Fruit fly (Drosophila melanogaster): ENCODE measurements around the gene CG44362.

Gene CG44362

DNA sequence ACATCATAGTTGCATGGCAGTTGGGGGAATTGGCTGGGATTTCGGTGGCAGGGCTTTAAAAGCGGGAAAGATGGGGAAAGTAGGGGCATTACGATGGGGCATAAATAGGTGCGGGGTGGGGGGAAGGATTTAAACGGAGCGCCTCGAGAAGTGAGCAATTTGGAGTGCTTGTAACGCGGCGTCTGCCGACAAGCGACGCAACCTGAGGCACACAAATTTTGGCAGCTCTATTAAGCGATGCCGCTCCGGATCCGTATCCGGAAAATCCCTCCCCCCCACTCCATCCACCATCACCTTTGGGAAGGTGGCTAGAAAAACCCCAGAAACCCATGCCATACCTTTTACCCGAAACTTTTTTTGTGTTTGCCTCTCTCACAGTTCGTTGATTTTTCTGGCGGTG, 37.7 kb upstream of the CG44362 start:
- TF ChIP-seq CG6163 (GFP tag; IDR thresholded peaks at IDR 0.05) = peak; percentile 73; the same call in 2 of the 3 replicates
- TF ChIP-seq Sox15 (GFP tag; optimal IDR thresholded peaks at IDR 0.05) = no peak
- TF ChIP-seq CG6792 (GFP tag; optimal IDR thresholded peaks at IDR 0.05) = no peak

DNA sequence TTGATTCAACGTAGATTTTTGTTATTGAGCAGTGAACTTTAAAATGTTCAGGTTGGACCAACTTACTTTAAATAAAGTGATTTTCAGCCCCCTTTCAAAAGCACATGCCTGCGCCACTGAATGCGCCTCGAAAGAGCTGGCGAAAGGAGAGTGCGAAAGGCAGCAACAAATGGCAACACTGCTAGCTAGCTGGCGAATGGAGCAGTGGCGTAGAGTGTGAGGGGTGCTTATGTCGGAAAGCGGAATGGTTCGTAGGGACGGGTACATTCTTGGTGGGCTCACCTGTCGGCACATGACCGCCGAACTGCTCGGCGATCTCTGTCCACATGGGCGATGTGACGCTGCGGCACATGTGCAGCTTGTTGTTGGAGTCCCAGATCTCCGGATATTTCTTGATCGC, 33.0 kb upstream of the CG44362 start:
- peak; percentile 47 for TF ChIP-seq Blimp-1 (GFP tag; optimal IDR thresholded peaks at IDR 0.05)
- TF ChIP-seq svp (GFP tag) = peak; percentile 91
- TF ChIP-seq CG10631 (GFP tag; optimal IDR thresholded peaks at IDR 0.05) = peak; percentile 84
- peak; percentile 93 for TF ChIP-seq CG3919 (GFP tag; optimal IDR thresholded peaks at IDR 0.05)
- peak; percentile 86 for TF ChIP-seq cyc (GFP tag; optimal IDR thresholded peaks at IDR 0.05)
- peak; percentile 73 for TF ChIP-seq dsx (GFP tag; optimal IDR thresholded peaks at IDR 0.05; ENCODE audit: poor library complexity, severe bottlenecking)
- peak; percentile 83 for TF ChIP-seq CG6792 (GFP tag; optimal IDR thresholded peaks at IDR 0.05)
- TF ChIP-seq acj6 (GFP tag; optimal IDR thresholded peaks at IDR 0.05) = peak; percentile 84
- TF ChIP-seq achi (GFP tag; optimal IDR thresholded peaks at IDR 0.05) = peak; percentile 84
- TF ChIP-seq OdsH (GFP tag; optimal IDR thresholded peaks at IDR 0.05) = peak; percentile 88
- TF ChIP-seq spab (GFP tag; optimal IDR thresholded peaks at IDR 0.05) = peak; percentile 85
- TF ChIP-seq CG3032 (tag; optimal IDR thresholded peaks at IDR 0.05) = peak; percentile 85
- peak; percentile 97 for TF ChIP-seq CG6163 (GFP tag; IDR thresholded peaks at IDR 0.05)
- TF ChIP-seq fd59A (GFP tag; optimal IDR thresholded peaks at IDR 0.05) = peak; percentile 82
- peak; percentile 91 for TF ChIP-seq pdm3 (GFP tag; optimal IDR thresholded peaks at IDR 0.05)
- TF ChIP-seq Hr38 (GFP tag; optimal IDR thresholded peaks at IDR 0.05) = peak; percentile 52
- TF ChIP-seq Met (GFP tag; optimal IDR thresholded peaks at IDR 0.05) = peak; percentile 84
- peak; percentile 55 to 74 for TF ChIP-seq ss (GFP tag; optimal IDR thresholded peaks at IDR 0.05)
- TF ChIP-seq CG9139 (GFP tag; optimal IDR thresholded peaks at IDR 0.05) = peak; percentile 66
- peak; percentile 81 for TF ChIP-seq Ets96B (tag; optimal IDR thresholded peaks at IDR 0.05)
- peak; percentile 89 for TF ChIP-seq CG10669 (GFP tag; optimal IDR thresholded peaks at IDR 0.05)
- TF ChIP-seq CG4318 (GFP tag; optimal IDR thresholded peaks at IDR 0.05) = peak; percentile 88
- TF ChIP-seq vri (GFP tag; optimal IDR thresholded peaks at IDR 0.05) = peak; percentile 65
- TF ChIP-seq CG11902 (GFP tag; optimal IDR thresholded peaks at IDR 0.05) = peak; percentile 82
- peak; percentile 83 for TF ChIP-seq Sox15 (GFP tag; optimal IDR thresholded peaks at IDR 0.05)
- no peak for TF ChIP-seq CG6854 (GFP tag; optimal IDR thresholded peaks at IDR 0.05)
- peak; percentile 80 for TF ChIP-seq Sox102F (GFP tag; optimal IDR thresholded peaks at IDR 0.05)
- peak; percentile 81 for TF ChIP-seq CG11294 (GFP tag; IDR thresholded peaks at IDR 0.05)
- TF ChIP-seq salr (GFP tag; optimal IDR thresholded peaks at IDR 0.05) = peak; percentile 75 to 79
- peak; percentile 73 for TF ChIP-seq Smox (GFP tag; optimal IDR thresholded peaks at IDR 0.05)
- peak; percentile 80 for TF ChIP-seq CG8632 (GFP tag; optimal IDR thresholded peaks at IDR 0.05)
- peak; percentile 71 for TF ChIP-seq CG16779 (tag; optimal IDR thresholded peaks at IDR 0.05)
- peak; percentile 88 for TF ChIP-seq Sox14 (GFP tag; optimal IDR thresholded peaks at IDR 0.05)
- TF ChIP-seq fd85E (GFP tag; optimal IDR thresholded peaks at IDR 0.05) = peak; percentile 22
- peak; percentile 86 for TF ChIP-seq CG6276 (GFP tag; optimal IDR thresholded peaks at IDR 0.05)
- TF ChIP-seq Eip75B (GFP tag; optimal IDR thresholded peaks at IDR 0.05) = peak; percentile 82
- TF ChIP-seq CG15336 (GFP tag; IDR thresholded peaks at IDR 0.05) = peak; percentile 87
- TF ChIP-seq Ets21C (GFP tag; optimal IDR thresholded peaks at IDR 0.05) = peak; percentile 68
- TF ChIP-seq CG8319 (GFP tag; optimal IDR thresholded peaks at IDR 0.05) = peak; percentile 77
- no peak for TF ChIP-seq Eip93F (GFP tag; optimal IDR thresholded peaks at IDR 0.05)
- TF ChIP-seq lz (GFP tag; optimal IDR thresholded peaks at IDR 0.05) = peak; percentile 86
- peak; percentile 83 for TF ChIP-seq esn (GFP tag; optimal IDR thresholded peaks at IDR 0.05)
- TF ChIP-seq dac (GFP tag; optimal IDR thresholded peaks at IDR 0.05) = peak; percentile 80
- peak; percentile 96 for TF ChIP-seq Eip78C (GFP tag)
- TF ChIP-seq CG31627 (GFP tag; optimal IDR thresholded peaks at IDR 0.05) = peak; percentile 85
- peak; percentile 83 for TF ChIP-seq topi (GFP tag; optimal IDR thresholded peaks at IDR 0.05)
- TF ChIP-seq eg (GFP tag; IDR thresholded peaks at IDR 0.05) = peak; percentile 93
- peak; percentile 89 for TF ChIP-seq net (GFP tag; optimal IDR thresholded peaks at IDR 0.05)
- peak; percentile 93 for TF ChIP-seq CG32006 (GFP tag; optimal IDR thresholded peaks at IDR 0.05)
- peak; percentile 79 for TF ChIP-seq Gug (GFP tag; IDR thresholded peaks at IDR 0.05)
